Fruit fly (Drosophila melanogaster) whole organism, pupa: ENCODE results near the gene Tudor-SN.

Experiments used
- CG12605 ChIP-seq: fragments of 200-800 bp; sonication (Bioruptor generic); IDR thresholded peaks from 2 replicates; pipeline ENCODE4 v1.3.6; 2022; ENCODE audit warnings: missing biosample characterization, missing genetic modification characterization
- CG15710 ChIP-seq: fragments of 200-800 bp; sonication (Bioruptor generic); optimal IDR thresholded peaks from 2 replicates; lab custom pipeline; 2018; ENCODE audit warnings: missing biosample characterization, mild to moderate bottlenecking, missing genetic modification characterization, moderate library complexity
- CG32121 ChIP-seq: fragments of 200-800 bp; sonication (Bioruptor generic); IDR thresholded peaks from 2 replicates; pipeline ENCODE4 v1.3.6; 2022; ENCODE audit warnings: missing biosample characterization, missing genetic modification characterization
- CG8159 ChIP-seq: fragments of 200-800 bp; sonication (Bioruptor generic); optimal IDR thresholded peaks from 3 replicates; lab custom pipeline; 2018; ENCODE audit warnings: missing biosample characterization, mild to moderate bottlenecking, missing genetic modification characterization, moderate library complexity
- CG8301 ChIP-seq: fragments of 200-800 bp; sonication (Bioruptor generic); optimal IDR thresholded peaks from 2 replicates; lab custom pipeline; 2018; ENCODE audit warnings: missing biosample characterization, mild to moderate bottlenecking, missing genetic modification characterization
- CG9948 ChIP-seq: fragments of 200-800 bp; sonication (Bioruptor generic); optimal IDR thresholded peaks from 2 replicates; lab custom pipeline; 2018; ENCODE audit warnings: missing biosample characterization, mild to moderate bottlenecking, missing genetic modification characterization, moderate library complexity

DNA sequence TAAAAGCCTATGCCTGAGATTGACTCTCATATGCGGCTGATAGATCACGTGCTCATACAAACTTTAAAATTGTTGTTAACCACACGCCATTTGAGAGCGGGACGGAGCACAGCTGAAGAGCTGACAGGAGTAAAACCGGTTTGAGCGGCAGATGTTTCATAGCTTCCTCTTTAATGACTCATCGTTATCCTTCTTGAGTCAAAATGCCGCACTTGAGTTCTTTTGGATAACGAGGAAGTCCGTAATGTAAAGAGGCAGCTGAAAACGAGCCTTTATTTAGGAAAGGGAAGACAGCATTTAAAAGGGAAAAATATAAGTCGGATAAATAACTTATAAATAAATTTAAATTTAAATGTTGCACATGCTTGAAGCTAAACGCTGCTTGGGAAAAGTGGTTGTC lies 33.1 kb upstream of the Tudor-SN start:
- no peak for TF ChIP-seq CG9948 (tag; lab: Kevin White, UChicago)
- no peak for TF ChIP-seq CG8159 (tag; lab: Kevin White, UChicago)
- TF ChIP-seq CG15710 (tag; lab: Kevin White, UChicago), result no peak
- TF ChIP-seq CG32121 (GFP tag; lab: Robert Waterston, UW), result no peak
- TF ChIP-seq CG12605, result no peak
- no peak for TF ChIP-seq CG8301 (tag; lab: Kevin White, UChicago)
